Worm (Caenorhabditis elegans) whole organism, young adult: ENCODE measurements around the gene toc-1.

Experiments used
- B0261.1 ChIP-seq: sonication (generic microtip); optimal IDR thresholded peaks from 2 replicates; lab custom pipeline; 2016; ENCODE audit warnings: mild to moderate bottlenecking, missing genetic modification characterization, moderate library complexity, missing compliant biosample characterization
- B0336.3 ChIP-seq: fragments of 200-800 bp; sonication (Bioruptor generic); IDR thresholded peaks from 2 replicates; pipeline ENCODE4 v1.3.6; 2022; ENCODE audit warnings: missing genetic modification characterization, missing compliant biosample characterization
- C06A6.2 ChIP-seq: fragments of 200-800 bp; sonication (Bioruptor generic); conservative IDR thresholded peaks from 2 replicates; pipeline ENCODE4 v1.3.6; 2022; ENCODE audit warnings: missing genetic modification characterization, missing compliant biosample characterization
- F22D6.2 ChIP-seq: sonication (generic microtip); optimal IDR thresholded peaks from 2 replicates; lab custom pipeline; 2016; ENCODE audit warnings: mild to moderate bottlenecking, missing genetic modification characterization, missing compliant biosample characterization
- F52B5.7 ChIP-seq: sonication (generic microtip); optimal IDR thresholded peaks from 2 replicates; lab custom pipeline; 2016; ENCODE audit warnings: mild to moderate bottlenecking, missing genetic modification characterization, missing compliant biosample characterization
- F57C9.4 ChIP-seq: sonication (generic microtip); optimal IDR thresholded peaks from 2 replicates; lab custom pipeline; 2017; ENCODE audit warnings: mild to moderate bottlenecking, missing genetic modification characterization, missing compliant biosample characterization
- K12H6.12 ChIP-seq: fragments of 200-800 bp; sonication (Bioruptor generic); optimal IDR thresholded peaks from 2 replicates; lab custom pipeline; 2018; ENCODE audit warnings: mild to moderate bottlenecking, missing genetic modification characterization, missing compliant biosample characterization
- T07F8.4 ChIP-seq: sonication (generic microtip); optimal IDR thresholded peaks from 2 replicates; lab custom pipeline; 2016; ENCODE audit warnings: mild to moderate bottlenecking, missing genetic modification characterization, moderate library complexity, missing compliant biosample characterization
- T26A5.8 ChIP-seq: sonication (generic microtip); optimal IDR thresholded peaks from 2 replicates; lab custom pipeline; 2016; ENCODE audit warnings: missing genetic modification characterization, missing compliant biosample characterization
- Y67H2A.10 ChIP-seq: fragments of 200-800 bp; sonication (Bioruptor generic); conservative IDR thresholded peaks from 2 replicates; pipeline ENCODE4 v1.3.6; 2022; ENCODE audit warnings: missing genetic modification reagents, missing genetic modification characterization, missing compliant biosample characterization
- Y95B8A.8 ChIP-seq: fragments of 200-800 bp; sonication (Bioruptor generic); IDR thresholded peaks from 2 replicates; pipeline ENCODE4 v1.3.6; 2022; ENCODE audit warnings: missing genetic modification reagents, missing genetic modification characterization, missing compliant biosample characterization
- aptf-3 ChIP-seq: fragments of 200-800 bp; sonication (Bioruptor generic); IDR thresholded peaks from 2 replicates; pipeline ENCODE4 v1.3.6; 2022; ENCODE audit warnings: missing genetic modification characterization, missing compliant biosample characterization
- atf-7 ChIP-seq: sonication (generic microtip); optimal IDR thresholded peaks from 2 replicates; lab custom pipeline; 2017; ENCODE audit warnings: mild to moderate bottlenecking, missing genetic modification characterization, missing compliant biosample characterization
- attf-3 ChIP-seq: fragments of 200-800 bp; sonication (Bioruptor generic); conservative IDR thresholded peaks from 2 replicates; pipeline ENCODE4 v1.3.6; 2022; ENCODE audit warnings: missing genetic modification reagents, missing genetic modification characterization, missing compliant biosample characterization
- bed-2 ChIP-seq: fragments of 200-800 bp; sonication (Bioruptor generic); IDR thresholded peaks from 2 replicates; pipeline ENCODE4 v1.3.6; 2022; ENCODE audit warnings: missing genetic modification reagents, missing genetic modification characterization, missing compliant biosample characterization
- cebp-1 ChIP-seq, 2 experiments: fragments of 200-800 bp in 1 of 2; sonication (Bioruptor generic) in 1 of 2; sonication (generic microtip) in 1 of 2; IDR thresholded peaks in 1 of 2; optimal IDR thresholded peaks in 1 of 2; 2 replicates each; pipeline versions ENCODE4 v1.3.6 to Lab custom; 2017 to 2022; ENCODE audit warnings: missing compliant biosample characterization in 2 of 2, missing genetic modification characterization in 2 of 2, mild to moderate bottlenecking in 1 of 2, missing genetic modification reagents in 1 of 2, moderate library complexity in 1 of 2
- cebp-2 ChIP-seq: fragments of 200-800 bp; sonication (Bioruptor generic); IDR thresholded peaks from 2 replicates; pipeline ENCODE4 v1.3.6; 2022; ENCODE audit warnings: missing genetic modification characterization, missing compliant biosample characterization
- ceh-40 ChIP-seq: fragments of 200-800 bp; sonication (Bioruptor generic); IDR thresholded peaks from 2 replicates; pipeline ENCODE4 v1.3.6; 2022; ENCODE audit warnings: missing genetic modification characterization, missing compliant biosample characterization
- ceh-58 ChIP-seq: fragments of 200-800 bp; sonication (Bioruptor generic); IDR thresholded peaks from 2 replicates; pipeline ENCODE4 v1.3.6; 2022; ENCODE audit warnings: missing genetic modification characterization, missing compliant biosample characterization
- die-1 ChIP-seq: sonication (generic microtip); optimal IDR thresholded peaks from 2 replicates; lab custom pipeline; 2016; ENCODE audit warnings: missing genotype, mild to moderate bottlenecking, missing genetic modification characterization, missing compliant biosample characterization
- egl-18 ChIP-seq: fragments of 200-800 bp; sonication (Bioruptor generic); IDR thresholded peaks from 2 replicates; pipeline ENCODE4 v1.3.6; 2022; ENCODE audit warnings: missing genetic modification reagents, missing genetic modification characterization, missing compliant biosample characterization
- egrh-3 ChIP-seq: fragments of 200-800 bp; sonication (Bioruptor generic); IDR thresholded peaks from 2 replicates; pipeline ENCODE4 v1.3.6; 2022; ENCODE audit warnings: missing genetic modification reagents, missing genetic modification characterization, missing compliant biosample characterization
- fkh-3 ChIP-seq: sonication (generic microtip); optimal IDR thresholded peaks from 2 replicates; lab custom pipeline; 2016; ENCODE audit warnings: mild to moderate bottlenecking, missing genetic modification characterization, missing compliant biosample characterization
- hlh-12 ChIP-seq: sonication (generic microtip); optimal IDR thresholded peaks from 2 replicates; lab custom pipeline; 2016; ENCODE audit warnings: missing genetic modification characterization, missing compliant biosample characterization
- hmg-1.2 ChIP-seq: fragments of 200-800 bp; sonication (Bioruptor generic); IDR thresholded peaks from 2 replicates; pipeline ENCODE4 v1.3.6; 2022; ENCODE audit warnings: missing genetic modification reagents, missing genetic modification characterization, missing compliant biosample characterization
- let-526 ChIP-seq: fragments of 200-800 bp; sonication (Bioruptor generic); IDR thresholded peaks from 2 replicates; pipeline ENCODE4 v1.3.6; 2022; ENCODE audit warnings: missing genetic modification reagents, missing genetic modification characterization, missing compliant biosample characterization
- lin-54 ChIP-seq: fragments of 200-800 bp; sonication (Bioruptor generic); optimal IDR thresholded peaks from 2 replicates; lab custom pipeline; 2018; ENCODE audit warnings: mild to moderate bottlenecking, missing genetic modification characterization, missing compliant biosample characterization
- lsl-1 ChIP-seq: fragments of 200-800 bp; sonication (Bioruptor generic); optimal IDR thresholded peaks from 2 replicates; lab custom pipeline; 2018; ENCODE audit warnings: mild to moderate bottlenecking, missing genetic modification characterization, moderate library complexity, missing compliant biosample characterization
- lsy-27 ChIP-seq: sonication (generic microtip); optimal IDR thresholded peaks from 2 replicates; lab custom pipeline; 2017; ENCODE audit warnings: missing genetic modification characterization, mild to moderate bottlenecking, missing compliant biosample characterization, antibody characterized with exemption, missing genotype, borderline replicate concordance; ENCODE audit not compliant: insufficient read depth
- madf-3 ChIP-seq: fragments of 200-800 bp; sonication (Bioruptor generic); IDR thresholded peaks from 2 replicates; pipeline ENCODE4 v1.3.6; 2022; ENCODE audit warnings: missing genetic modification reagents, missing genetic modification characterization, missing compliant biosample characterization
- nfyb-1 ChIP-seq: fragments of 200-800 bp; sonication (Bioruptor generic); IDR thresholded peaks from 2 replicates; pipeline ENCODE4 v1.3.6; 2022; ENCODE audit warnings: missing genetic modification reagents, missing genetic modification characterization, missing compliant biosample characterization
- rcor-1 ChIP-seq: fragments of 200-800 bp; sonication (Bioruptor generic); IDR thresholded peaks from 2 replicates; pipeline ENCODE4 v1.3.6; 2022; ENCODE audit warnings: missing genetic modification reagents, missing genetic modification characterization, missing compliant biosample characterization
- repo-1 ChIP-seq: sonication (generic microtip); optimal IDR thresholded peaks from 2 replicates; lab custom pipeline; 2017; ENCODE audit warnings: mild to moderate bottlenecking, missing genetic modification characterization, missing compliant biosample characterization
- rpc-1 ChIP-seq, 2 experiments: fragments of 150-350 bp in 1 of 2; sonication (generic microtip) in 1 of 2; optimal IDR thresholded peaks; 2 replicates each; lab custom pipeline; 2014 to 2018; ENCODE audit warnings: missing biosample characterization in 1 of 2, missing genetic modification characterization in 1 of 2, missing genetic modification reagents in 1 of 2, missing genotype in 1 of 2
- sdz-38 ChIP-seq: sonication (generic microtip); optimal IDR thresholded peaks from 2 replicates; lab custom pipeline; 2016; ENCODE audit warnings: missing genotype, missing genetic modification characterization, missing compliant biosample characterization
- snpc-4 ChIP-seq, 5 experiments: fragments of 150-350 bp in 1 of 5; sonication (generic microtip) in 4 of 5; optimal IDR thresholded peaks; 2 replicates each; lab custom pipeline; 2014 to 2018; ENCODE audit warnings: missing genetic modification characterization in 5 of 5, missing biosample characterization in 3 of 5, antibody characterized with exemption in 2 of 5, mild to moderate bottlenecking in 2 of 5, missing compliant biosample characterization in 2 of 5, missing genotype in 2 of 5, moderate library complexity in 2 of 5, missing genetic modification reagents in 1 of 5
- tlf-1 ChIP-seq: fragments of 200-800 bp; sonication (Bioruptor generic); optimal IDR thresholded peaks from 2 replicates; lab custom pipeline; 2018; ENCODE audit warnings: mild to moderate bottlenecking, missing genetic modification characterization, missing compliant biosample characterization
- xnd-1 ChIP-seq: sonication (generic microtip); optimal IDR thresholded peaks from 2 replicates; lab custom pipeline; 2016; ENCODE audit warnings: missing genotype, missing genetic modification reagents, missing genetic modification characterization, missing compliant biosample characterization
- ztf-18 ChIP-seq: sonication (generic microtip); optimal IDR thresholded peaks from 2 replicates; lab custom pipeline; 2016; ENCODE audit warnings: missing genotype, mild to moderate bottlenecking, missing genetic modification characterization, missing compliant biosample characterization
- ztf-25 ChIP-seq: fragments of 200-800 bp; sonication (Bioruptor generic); IDR thresholded peaks from 2 replicates; pipeline ENCODE4 v1.3.6; 2022; ENCODE audit warnings: missing genetic modification reagents, missing genetic modification characterization, missing compliant biosample characterization
- ztf-6 ChIP-seq: fragments of 200-800 bp; sonication (Bioruptor generic); IDR thresholded peaks from 2 replicates; pipeline ENCODE4 v1.3.6; 2022; ENCODE audit warnings: missing genetic modification reagents, missing genetic modification characterization, missing compliant biosample characterization

toc-1 gene

ce11 chrIII:5294867-5295266 lies 19.8 kb downstream of the toc-1 start (continued):
- TF ChIP-seq hlh-12 = peak; percentile 22
- 0 out of 2 replicates have a peak, but pooled peaks have one; percentile 55 for TF ChIP-seq ceh-58 (GFP tag; lab: Robert Waterston, UW)
- TF ChIP-seq fkh-3 (tag; lab: Kevin White, UChicago) = no peak
- TF ChIP-seq egl-18 (GFP tag; lab: Robert Waterston, UW) = 0 out of 2 replicates have a peak, but pooled peaks have one; percentile 67
- TF ChIP-seq xnd-1 (tag; lab: Kevin White, UChicago) = no peak
- peak; percentile 71 for TF ChIP-seq K12H6.12 (tag; lab: Kevin White, UChicago)
- peak; percentile 38 for TF ChIP-seq atf-7 (tag; lab: Kevin White, UChicago)
- TF ChIP-seq T26A5.8 (tag; lab: Kevin White, UChicago) = no peak
- TF ChIP-seq Y95B8A.8 (GFP tag; lab: Robert Waterston, UW) = no peak
- TF ChIP-seq let-526 (GFP tag; lab: Robert Waterston, UW) = peak; percentile 43; the same call in 1 of the 2 replicates
- no peak for TF ChIP-seq F22D6.2
- TF ChIP-seq rcor-1 (GFP tag; lab: Robert Waterston, UW) = peak; percentile 53
- 0 out of 2 replicates have a peak, but pooled peaks have one; percentile 39 for TF ChIP-seq C06A6.2 (GFP tag; lab: Robert Waterston, UW)
- TF ChIP-seq tlf-1 = no peak
- peak; percentile 14 for TF ChIP-seq sdz-38 (tag; lab: Kevin White, UChicago)
- peak; percentile 81 for TF ChIP-seq nfyb-1 (GFP tag; lab: Robert Waterston, UW)
- TF ChIP-seq F57C9.4 (tag; lab: Kevin White, UChicago) = peak; percentile 81
- no peak for TF ChIP-seq madf-3 (GFP tag; lab: Robert Waterston, UW)
- TF ChIP-seq rpc-1 (optimal IDR thresholded peaks at IDR 0.05; lab: Kevin White, UChicago) = peak; percentile 85
- peak; percentile 96 for TF ChIP-seq rpc-1 (tag; optimal IDR thresholded peaks at IDR 0.05; lab: Kevin White, UChicago)
- TF ChIP-seq ztf-18 (tag; lab: Kevin White, UChicago) = peak; percentile 76
- TF ChIP-seq snpc-4 (GFP tag; optimal IDR thresholded peaks at IDR 0.05; lab: Kevin White, UChicago) = peak; percentile 64
- TF ChIP-seq snpc-4 (tag; optimal IDR thresholded peaks at IDR 0.05; lab: Kevin White, UChicago) = peak in 2 of 4 experiments; percentile 55 to 57
- peak; percentile 96 for TF ChIP-seq B0261.1 (tag; lab: Kevin White, UChicago)
- no peak for TF ChIP-seq aptf-3
- no peak for TF ChIP-seq lin-54 (GFP tag; lab: Kevin White, UChicago)
- TF ChIP-seq lsy-27 (tag; lab: Kevin White, UChicago) = no peak
- peak; percentile 40 for TF ChIP-seq lsl-1
- peak; percentile 73 for TF ChIP-seq repo-1 (tag; lab: Kevin White, UChicago)
- TF ChIP-seq cebp-1 (GFP tag; IDR thresholded peaks at IDR 0.05; lab: Robert Waterston, UW) = peak; percentile 43; the same call in 1 of the 2 replicates
- TF ChIP-seq cebp-1 (tag; optimal IDR thresholded peaks at IDR 0.05; lab: Kevin White, UChicago) = no peak

ce11 chrIII:5301786-5302268 lies 26.8 kb downstream of the toc-1 start, which contains the start of the genes T15B12.2 and F52C9.5:
TSS of gene T15B12.2 (minus strand) at chrIII:5301886.
TSS of gene F52C9.5 (plus strand) at chrIII:5302218.
- no peak for TF ChIP-seq T07F8.4 (tag; lab: Kevin White, UChicago)
- no peak for TF ChIP-seq Y67H2A.10 (GFP tag; lab: Robert Waterston, UW)
- TF ChIP-seq bed-2 (GFP tag; lab: Robert Waterston, UW) = no peak
- no peak for TF ChIP-seq madf-3 (GFP tag; lab: Robert Waterston, UW)
- no peak for TF ChIP-seq die-1 (tag; lab: Kevin White, UChicago)
- TF ChIP-seq attf-3 (GFP tag; lab: Robert Waterston, UW) = no peak
- no peak for TF ChIP-seq lin-54 (GFP tag; lab: Kevin White, UChicago)
- TF ChIP-seq ztf-6 = no peak
- no peak for TF ChIP-seq egrh-3 (GFP tag; lab: Robert Waterston, UW)
- TF ChIP-seq F52B5.7 (tag; lab: Kevin White, UChicago) = no peak
- TF ChIP-seq cebp-2 (GFP tag; lab: Robert Waterston, UW) = no peak
- TF ChIP-seq rcor-1 (GFP tag; lab: Robert Waterston, UW) = no peak
- no peak for TF ChIP-seq hmg-1.2 (GFP tag; lab: Robert Waterston, UW)
- no peak for TF ChIP-seq B0336.3 (GFP tag; lab: Robert Waterston, UW)
- TF ChIP-seq ceh-40 (GFP tag; lab: Robert Waterston, UW) = no peak
- TF ChIP-seq ztf-25 (GFP tag; lab: Robert Waterston, UW) = no peak
